Fruit fly (Drosophila melanogaster): ENCODE results near the gene p53.

Gene p53

dm6 chr3R:23035463-23035862 lies 18.4 kb downstream of the p53 start, which contains the start of gene CG13833:
CG13833 (minus strand) TSS chr3R:23035563.
- TF ChIP-seq toe (GFP tag; optimal IDR thresholded peaks at IDR 0.05) (no peak), Clk (GFP tag; optimal IDR thresholded peaks at IDR 0.05) (no peak), CG12768 (GFP tag; optimal IDR thresholded peaks at IDR 0.05) (no peak), pad (GFP tag; optimal IDR thresholded peaks at IDR 0.05) (no peak), cic (GFP tag; optimal IDR thresholded peaks at IDR 0.05) (no peak), CG5204 (GFP tag; optimal IDR thresholded peaks at IDR 0.05) (no peak), Mnt (GFP tag; optimal IDR thresholded peaks at IDR 0.05) (no peak), CG7045 (GFP tag; optimal IDR thresholded peaks at IDR 0.05) (no peak), kay (GFP tag; ENCODE audit: borderline replicate concordance) (no peak), tj (GFP tag; optimal IDR thresholded peaks at IDR 0.05) (no peak), CG1620 (GFP tag; optimal IDR thresholded peaks at IDR 0.05) (no peak), Crg-1 (GFP tag; optimal IDR thresholded peaks at IDR 0.05) (no peak), cnc (optimal IDR thresholded peaks at IDR 0.05) (no peak), CG33017 (tag; optimal IDR thresholded peaks at IDR 0.05) (no peak)

- TF ChIP-seq CG12768 (GFP tag; optimal IDR thresholded peaks at IDR 0.05) = no peak
- no peak for TF ChIP-seq CG7101 (tag; optimal IDR thresholded peaks at IDR 0.05)
- TF ChIP-seq Hr96 (GFP tag; optimal IDR thresholded peaks at IDR 0.05) = no peak
- TF ChIP-seq Mnt (GFP tag; optimal IDR thresholded peaks at IDR 0.05) = no peak
- no peak for TF ChIP-seq CG7045 (GFP tag; optimal IDR thresholded peaks at IDR 0.05)
- no peak for TF ChIP-seq Crg-1 (GFP tag; optimal IDR thresholded peaks at IDR 0.05)
- no peak for TF ChIP-seq CG11617 (GFP tag; optimal IDR thresholded peaks at IDR 0.05)
These were observed 23.0 kb downstream of the p53 start for dm6 chr3R:23030900-23031299.

- TF ChIP-seq CG5204 (GFP tag; optimal IDR thresholded peaks at IDR 0.05) (no peak), pad (GFP tag; optimal IDR thresholded peaks at IDR 0.05) (no peak), Clk (GFP tag; optimal IDR thresholded peaks at IDR 0.05) (no peak), bab1 (GFP tag; optimal IDR thresholded peaks at IDR 0.05) (no peak), CG7101 (tag; optimal IDR thresholded peaks at IDR 0.05) (no peak), CG1620 (GFP tag; optimal IDR thresholded peaks at IDR 0.05) (no peak), CG14711 (tag; optimal IDR thresholded peaks at IDR 0.05) (no peak), Crg-1 (GFP tag; optimal IDR thresholded peaks at IDR 0.05) (no peak), CG7045 (GFP tag; optimal IDR thresholded peaks at IDR 0.05) (no peak), tj (GFP tag; optimal IDR thresholded peaks at IDR 0.05) (no peak), cic (GFP tag; optimal IDR thresholded peaks at IDR 0.05) (no peak), ovo (GFP tag; optimal IDR thresholded peaks at IDR 0.05) (no peak)
These were observed 25.4 kb downstream of the p53 start for dm6 chr3R:23028506-23028905.

- TF ChIP-seq tj (GFP tag; optimal IDR thresholded peaks at IDR 0.05) (no peak), Clk (GFP tag; optimal IDR thresholded peaks at IDR 0.05) (no peak), Mnt (GFP tag; optimal IDR thresholded peaks at IDR 0.05) (no peak), CG14711 (tag; optimal IDR thresholded peaks at IDR 0.05) (no peak), Crg-1 (GFP tag; optimal IDR thresholded peaks at IDR 0.05) (no peak), pad (GFP tag; optimal IDR thresholded peaks at IDR 0.05) (no peak), CG7045 (GFP tag; optimal IDR thresholded peaks at IDR 0.05) (no peak), ovo (GFP tag; optimal IDR thresholded peaks at IDR 0.05) (no peak), CG12768 (GFP tag; optimal IDR thresholded peaks at IDR 0.05) (no peak)
These were observed 26.5 kb downstream of the p53 start for dm6 chr3R:23027428-23027813.

- TF ChIP-seq toe (GFP tag; optimal IDR thresholded peaks at IDR 0.05) = no peak
- TF ChIP-seq CG7101 (tag; optimal IDR thresholded peaks at IDR 0.05) = no peak
- no peak for TF ChIP-seq CG33017 (tag; optimal IDR thresholded peaks at IDR 0.05)
- TF ChIP-seq pad (GFP tag; optimal IDR thresholded peaks at IDR 0.05) = no peak
- TF ChIP-seq CG7045 (GFP tag; optimal IDR thresholded peaks at IDR 0.05) = no peak
- TF ChIP-seq Crg-1 (GFP tag; optimal IDR thresholded peaks at IDR 0.05) = no peak
- no peak for TF ChIP-seq CG1620 (GFP tag; optimal IDR thresholded peaks at IDR 0.05)
- no peak for TF ChIP-seq CG12768 (GFP tag; optimal IDR thresholded peaks at IDR 0.05)
- no peak for TF ChIP-seq cnc (optimal IDR thresholded peaks at IDR 0.05)
- TF ChIP-seq cic (GFP tag; optimal IDR thresholded peaks at IDR 0.05) = no peak
- no peak for TF ChIP-seq tj (GFP tag; optimal IDR thresholded peaks at IDR 0.05)
- TF ChIP-seq ovo (GFP tag; optimal IDR thresholded peaks at IDR 0.05) = no peak
- no peak for TF ChIP-seq CG14711 (tag; optimal IDR thresholded peaks at IDR 0.05)
- TF ChIP-seq Clk (GFP tag; optimal IDR thresholded peaks at IDR 0.05) = no peak
- no peak for TF ChIP-seq kay (GFP tag; ENCODE audit: borderline replicate concordance)
These were observed 27.0 kb downstream of the p53 start, which contains the start of gene lmd for dm6 chr3R:23026652-23027427. lmd (minus strand) TSS chr3R:23026713.

- TF ChIP-seq CG7045 (GFP tag; optimal IDR thresholded peaks at IDR 0.05) (peak; percentile 35), ovo (GFP tag; optimal IDR thresholded peaks at IDR 0.05) (peak; percentile 6), CG12768 (GFP tag; optimal IDR thresholded peaks at IDR 0.05) (peak; percentile 10), tj (GFP tag; optimal IDR thresholded peaks at IDR 0.05) (no peak), CG7101 (tag; optimal IDR thresholded peaks at IDR 0.05) (peak; percentile 53), CG11617 (GFP tag; optimal IDR thresholded peaks at IDR 0.05) (peak; percentile 39), kay (GFP tag; ENCODE audit: borderline replicate concordance) (peak; percentile 35), CG5204 (GFP tag; optimal IDR thresholded peaks at IDR 0.05) (peak; percentile 0), Crg-1 (GFP tag; optimal IDR thresholded peaks at IDR 0.05) (peak; percentile 17), cic (GFP tag; optimal IDR thresholded peaks at IDR 0.05) (peak; percentile 68), bab1 (GFP tag; optimal IDR thresholded peaks at IDR 0.05) (no peak), pad (GFP tag; optimal IDR thresholded peaks at IDR 0.05) (no peak), CG33017 (tag; optimal IDR thresholded peaks at IDR 0.05) (peak; percentile 67), CG14711 (tag; optimal IDR thresholded peaks at IDR 0.05) (peak; percentile 18)
These were observed 40.4 kb downstream of the p53 start for dm6 chr3R:23013482-23013881.

All from whole organism, adult.